Worm (Caenorhabditis elegans): Measurements from ENCODE around the gene cut-3.

The cut-3 gene

DNA sequence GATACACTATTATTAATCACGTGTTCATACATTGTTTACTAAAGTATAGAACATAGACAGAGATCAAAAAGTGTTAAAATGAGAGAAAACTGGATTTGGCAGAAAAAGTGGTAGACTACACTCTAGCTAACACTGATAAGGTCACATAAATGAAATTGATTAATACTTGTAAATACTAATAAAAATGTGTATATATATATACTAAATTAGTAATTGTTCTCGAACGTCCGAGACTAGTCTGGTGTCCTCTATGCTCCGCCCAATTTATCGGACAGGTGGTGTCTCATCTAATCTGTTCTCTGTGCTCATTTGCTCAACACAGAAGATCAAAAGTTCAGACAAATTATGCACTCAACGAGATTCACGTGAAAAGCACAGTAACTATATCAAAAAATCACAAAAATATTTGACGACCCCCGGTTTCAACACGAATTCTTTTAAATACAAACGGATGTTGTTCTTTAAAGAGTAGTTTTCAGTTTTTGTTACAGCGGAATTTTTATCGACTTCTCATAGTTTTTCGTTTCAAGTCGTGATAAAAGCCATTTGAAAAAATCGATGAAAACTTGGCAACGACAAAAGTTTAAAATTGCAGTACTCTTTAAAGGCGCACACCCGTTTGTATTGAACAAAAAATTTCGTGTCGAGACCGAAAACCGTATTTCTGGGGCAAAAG lies 34.5 kb upstream of the cut-3 start (continued):
- no peak for TF ChIP-seq lsy-12 (tag; optimal IDR thresholded peaks at IDR 0.05)
- TF ChIP-seq eor-1 (tag; optimal IDR thresholded peaks at IDR 0.05), result no peak
- TF ChIP-seq ZK546.5 (tag; optimal IDR thresholded peaks at IDR 0.05), result no peak
- TF ChIP-seq nhr-28 (tag; optimal IDR thresholded peaks at IDR 0.05), result no peak
- TF ChIP-seq nhr-25 (tag; optimal IDR thresholded peaks at IDR 0.05), result no peak
- no peak for TF ChIP-seq zag-1 (tag; optimal IDR thresholded peaks at IDR 0.05)
- no peak for TF ChIP-seq mdl-1 (tag; optimal IDR thresholded peaks at IDR 0.05)
- TF ChIP-seq nhr-237 (tag; optimal IDR thresholded peaks at IDR 0.05), result no peak
- no peak for TF ChIP-seq fos-1 (tag; optimal IDR thresholded peaks at IDR 0.05)
- no peak for TF ChIP-seq hmg-11 (tag; optimal IDR thresholded peaks at IDR 0.05)
- no peak for TF ChIP-seq unc-62 (GFP tag; optimal IDR thresholded peaks at IDR 0.05)
- TF ChIP-seq ztf-11 (tag; optimal IDR thresholded peaks at IDR 0.05), result no peak
- TF ChIP-seq snpc-4 (tag; optimal IDR thresholded peaks at IDR 0.05), result no peak
- no peak for TF ChIP-seq R02D3.7 (tag; optimal IDR thresholded peaks at IDR 0.05)
- no peak for TF ChIP-seq daf-12 (tag; optimal IDR thresholded peaks at IDR 0.05)
- peak; percentile 88 for TF ChIP-seq ama-1 (optimal IDR thresholded peaks at IDR 0.05)
- no peak for TF ChIP-seq ceh-16 (tag; optimal IDR thresholded peaks at IDR 0.05)

- TF ChIP-seq nfya-1 (tag; optimal IDR thresholded peaks at IDR 0.05; ENCODE audit: insufficient read depth) (no peak), nhr-67 (tag; optimal IDR thresholded peaks at IDR 0.05) (no peak), elt-3 (tag; optimal IDR thresholded peaks at IDR 0.05) (no peak), lsy-12 (tag; optimal IDR thresholded peaks at IDR 0.05) (no peak), ceh-28 (tag; optimal IDR thresholded peaks at IDR 0.05) (no peak), nhr-77 (tag; optimal IDR thresholded peaks at IDR 0.05) (no peak), lin-39 (tag; optimal IDR thresholded peaks at IDR 0.05) (no peak), nhr-23 (tag; optimal IDR thresholded peaks at IDR 0.05) (no peak), fos-1 (tag; optimal IDR thresholded peaks at IDR 0.05) (no peak)
These were observed 33.5 kb upstream of the cut-3 start, which contains the start of gene lact-4 for ce11 chrII:8480166-8480565. lact-4 (minus strand) TSS chrII:8480478.

DNA sequence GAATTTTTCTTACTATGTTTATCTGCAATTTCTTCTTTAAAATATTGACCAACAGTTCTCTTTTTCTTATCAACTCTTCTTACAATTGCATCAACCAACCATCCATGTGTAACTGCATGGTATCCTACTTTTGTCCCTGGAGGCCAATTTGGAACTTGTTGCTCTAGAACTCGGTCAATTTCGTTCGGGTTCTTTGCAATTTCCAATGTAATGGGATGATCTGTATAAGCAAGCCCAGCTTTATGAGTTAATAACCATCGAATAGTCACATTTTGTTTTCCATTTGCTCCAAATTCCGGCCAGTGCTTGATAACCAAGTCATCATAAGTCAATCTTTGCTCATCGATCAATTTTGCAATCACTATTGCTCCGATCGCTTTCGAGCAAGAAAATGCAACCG lies 32.7 kb upstream of the cut-3 start:
- TF ChIP-seq nhr-43 (tag; optimal IDR thresholded peaks at IDR 0.05; ENCODE audit: poor library complexity, severe bottlenecking) (peak; percentile 32), ama-1 (optimal IDR thresholded peaks at IDR 0.05) (peak; percentile 83), pha-4 (tag; optimal IDR thresholded peaks at IDR 0.05) (peak; percentile 20), tbx-2 (tag; optimal IDR thresholded peaks at IDR 0.05) (no peak), elt-2 (tag; optimal IDR thresholded peaks at IDR 0.05) (peak; percentile 11)

DNA sequence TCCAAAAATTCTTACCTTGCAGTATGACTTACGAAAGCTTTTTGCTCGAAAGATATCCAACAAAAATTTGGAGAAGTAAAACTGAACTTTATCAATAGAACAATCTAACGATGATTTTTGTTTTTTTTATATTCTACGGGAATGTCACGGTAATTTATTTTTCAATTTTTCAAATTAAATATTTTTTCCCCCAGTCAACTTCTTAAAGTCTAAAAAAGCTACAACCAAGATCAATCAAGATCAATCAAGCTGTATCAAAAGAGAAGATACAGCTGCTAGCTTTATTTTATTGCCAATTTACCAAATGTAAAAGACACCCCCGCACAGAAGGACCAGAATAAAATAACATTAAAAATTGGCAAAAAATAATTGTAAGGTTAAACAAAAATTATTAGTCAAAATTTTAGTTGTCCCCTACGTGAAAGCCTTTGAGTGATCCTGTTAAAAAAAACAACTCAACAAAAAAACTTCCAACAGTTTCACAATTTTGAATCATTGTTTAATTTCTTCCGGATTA lies 28.7 kb upstream of the cut-3 start, which contains the start of the genes M05D6.1 and M05D6.3:
Gene M05D6.1 (minus strand): TSS at position 101 of the 517 bp plus-strand sequence.
Gene M05D6.3 (plus strand): TSS at position 467 of the 517 bp plus-strand sequence.
- TF ChIP-seq lin-15B (tag; optimal IDR thresholded peaks at IDR 0.05) (no peak), fkh-10 (GFP tag; optimal IDR thresholded peaks at IDR 0.05) (no peak), daf-12 (tag; optimal IDR thresholded peaks at IDR 0.05) (no peak), nhr-12 (tag; optimal IDR thresholded peaks at IDR 0.05) (no peak), nhr-77 (tag; optimal IDR thresholded peaks at IDR 0.05) (no peak), ztf-4 (tag; optimal IDR thresholded peaks at IDR 0.05) (no peak), ceh-28 (tag; optimal IDR thresholded peaks at IDR 0.05) (no peak), egl-27 (tag; optimal IDR thresholded peaks at IDR 0.05) (no peak), elt-1 (tag; optimal IDR thresholded peaks at IDR 0.05) (no peak), mdl-1 (tag; optimal IDR thresholded peaks at IDR 0.05) (no peak), fos-1 (tag; optimal IDR thresholded peaks at IDR 0.05) (no peak), skn-1 (tag; optimal IDR thresholded peaks at IDR 0.05) (no peak), unc-39 (tag; optimal IDR thresholded peaks at IDR 0.05) (no peak), nhr-23 (tag; optimal IDR thresholded peaks at IDR 0.05) (no peak), lin-39 (tag; optimal IDR thresholded peaks at IDR 0.05) (no peak)
